Fruit fly (Drosophila melanogaster) whole organism, embryonic: Measurements from ENCODE around the gene SelT.

Source experiments
- Asciz ChIP-seq: fragments of 200-800 bp; sonication (Bioruptor generic); optimal IDR thresholded peaks from 2 replicates; lab custom pipeline; 2017; ENCODE audit warnings: missing biosample characterization, mild to moderate bottlenecking, missing genetic modification characterization, missing genetic modification reagents
- B-H1 ChIP-seq: fragments of 200-800 bp; sonication (Bioruptor generic); IDR thresholded peaks from 3 replicates; pipeline ENCODE4 v1.3.6; 2022; ENCODE audit warnings: missing biosample characterization, missing genetic modification characterization
- CG10543 ChIP-seq: fragments of 200-800 bp; sonication (Bioruptor generic); optimal IDR thresholded peaks from 3 replicates; lab custom pipeline; 2017; ENCODE audit warnings: missing biosample characterization, mild to moderate bottlenecking, missing genetic modification characterization, moderate library complexity
- CG10654 ChIP-seq: fragments of 200-800 bp; sonication (Bioruptor generic); optimal IDR thresholded peaks from 2 replicates; lab custom pipeline; 2016; ENCODE audit warnings: missing biosample characterization, missing genetic modification characterization
- CG12155 ChIP-seq: fragments of 200-800 bp; sonication (Bioruptor generic); optimal IDR thresholded peaks from 3 replicates; lab custom pipeline; 2016; ENCODE audit warnings: missing biosample characterization, missing genetic modification characterization
- CG12942 ChIP-seq: fragments of 200-800 bp; sonication (Bioruptor generic); optimal IDR thresholded peaks from 3 replicates; lab custom pipeline; 2016; ENCODE audit warnings: missing biosample characterization, missing genetic modification characterization
- CG13123 ChIP-seq: fragments of 200-800 bp; sonication (Bioruptor generic); optimal IDR thresholded peaks from 2 replicates; lab custom pipeline; 2016; ENCODE audit warnings: missing biosample characterization, missing genetic modification characterization
- CG13287 ChIP-seq: fragments of 200-800 bp; sonication (Bioruptor generic); IDR thresholded peaks from 2 replicates; pipeline ENCODE4 v1.3.6; 2022; ENCODE audit warnings: missing biosample characterization, missing genetic modification characterization; ENCODE audit not compliant: partially characterized antibody
- CG14860 ChIP-seq: fragments of 200-800 bp; sonication (Bioruptor generic); IDR thresholded peaks from 3 replicates; pipeline ENCODE4 v1.3.6; 2022; ENCODE audit warnings: missing biosample characterization, missing genetic modification characterization; ENCODE audit not compliant: partially characterized antibody
- CG1603 ChIP-seq: fragments of 200-800 bp; sonication (Bioruptor generic); optimal IDR thresholded peaks from 2 replicates; lab custom pipeline; 2019; ENCODE audit warnings: missing biosample characterization, mild to moderate bottlenecking, missing genetic modification characterization, moderate library complexity
- CG17186 ChIP-seq: fragments of 200-800 bp; sonication (Bioruptor generic); optimal IDR thresholded peaks from 3 replicates; lab custom pipeline; 2017; ENCODE audit warnings: missing biosample characterization, missing genetic modification reagents, missing genetic modification characterization
- CG17359 ChIP-seq: fragments of 200-800 bp; sonication (Bioruptor generic); optimal IDR thresholded peaks from 3 replicates; lab custom pipeline; 2018; ENCODE audit warnings: missing biosample characterization, mild to moderate bottlenecking, missing genetic modification characterization, moderate library complexity
- CG2120 ChIP-seq: fragments of 200-800 bp; sonication (Bioruptor generic); optimal IDR thresholded peaks from 3 replicates; lab custom pipeline; 2016; ENCODE audit warnings: missing biosample characterization, missing genetic modification characterization
- CG31388 ChIP-seq: fragments of 200-800 bp; sonication (Bioruptor generic); optimal IDR thresholded peaks from 2 replicates; lab custom pipeline; 2016; ENCODE audit warnings: missing biosample characterization, missing genetic modification characterization
- CG4820 ChIP-seq: fragments of 200-800 bp; sonication (Bioruptor generic); optimal IDR thresholded peaks from 3 replicates; lab custom pipeline; 2016; ENCODE audit warnings: missing biosample characterization, missing genetic modification characterization
- CG6813 ChIP-seq: fragments of 200-800 bp; sonication (Bioruptor generic); optimal IDR thresholded peaks from 2 replicates; lab custom pipeline; 2017; ENCODE audit warnings: missing biosample characterization, missing genetic modification characterization, mild to moderate bottlenecking, moderate library complexity, missing genetic modification reagents
- CG9437 ChIP-seq: fragments of 200-800 bp; sonication (Bioruptor generic); optimal IDR thresholded peaks from 2 replicates; lab custom pipeline; 2018; ENCODE audit warnings: missing biosample characterization, mild to moderate bottlenecking, missing genetic modification characterization
- D19B ChIP-seq: fragments of 200-800 bp; sonication (Bioruptor generic); optimal IDR thresholded peaks from 2 replicates; lab custom pipeline; 2017; ENCODE audit warnings: missing biosample characterization, mild to moderate bottlenecking, missing genetic modification characterization
- Dp ChIP-seq: fragments of 200-800 bp; sonication (Bioruptor generic); optimal IDR thresholded peaks from 2 replicates; lab custom pipeline; 2018; ENCODE audit warnings: missing biosample characterization, mild to moderate bottlenecking, missing genetic modification characterization, moderate library complexity
- E2f1 ChIP-seq: fragments of 200-800 bp; sonication (Bioruptor generic); IDR thresholded peaks from 2 replicates; pipeline ENCODE4 v1.3.6; 2022; ENCODE audit warnings: missing biosample characterization, missing genetic modification characterization
- Elba2 ChIP-seq: fragments of 200-800 bp; sonication (Bioruptor generic); optimal IDR thresholded peaks from 3 replicates; lab custom pipeline; 2016; ENCODE audit warnings: missing biosample characterization, missing genetic modification characterization
- Gsc ChIP-seq: fragments of 200-800 bp; sonication (Bioruptor generic); IDR thresholded peaks from 2 replicates; pipeline ENCODE4 v1.3.6; 2022; ENCODE audit warnings: missing biosample characterization, missing genetic modification characterization
- HLH54F ChIP-seq: fragments of 200-800 bp; sonication (Bioruptor generic); optimal IDR thresholded peaks from 3 replicates; lab custom pipeline; 2016; ENCODE audit warnings: missing biosample characterization, missing genetic modification characterization
- Hand ChIP-seq: fragments of 200-800 bp; sonication (Bioruptor generic); optimal IDR thresholded peaks from 2 replicates; lab custom pipeline; 2017; ENCODE audit warnings: mild to moderate bottlenecking, missing biosample characterization, missing genetic modification reagents, missing genetic modification characterization
- HmgZ ChIP-seq: fragments of 200-800 bp; sonication (Bioruptor generic); optimal IDR thresholded peaks from 2 replicates; lab custom pipeline; 2018; ENCODE audit warnings: missing biosample characterization, mild to moderate bottlenecking, missing genetic modification characterization
- Lhr ChIP-seq: fragments of 200-800 bp; sonication (Bioruptor generic); optimal IDR thresholded peaks from 3 replicates; lab custom pipeline; 2017; ENCODE audit warnings: mild to moderate bottlenecking, missing biosample characterization, missing genetic modification reagents, missing genetic modification characterization
- Sox100B ChIP-seq: fragments of 200-800 bp; sonication (Bioruptor generic); optimal IDR thresholded peaks from 3 replicates; lab custom pipeline; 2018; ENCODE audit warnings: missing biosample characterization, mild to moderate bottlenecking, missing genetic modification characterization
- Ssrp ChIP-seq: fragments of 200-800 bp; sonication (Bioruptor generic); optimal IDR thresholded peaks from 2 replicates; lab custom pipeline; 2018; ENCODE audit warnings: missing biosample characterization, mild to moderate bottlenecking, missing genetic modification characterization, moderate library complexity
- ase ChIP-seq: fragments of 200-800 bp; sonication (Bioruptor generic); IDR thresholded peaks from 3 replicates; pipeline ENCODE4 v1.3.6; 2022; ENCODE audit warnings: missing biosample characterization, missing genetic modification characterization
- bigmax ChIP-seq: fragments of 200-800 bp; sonication (Bioruptor generic); optimal IDR thresholded peaks from 2 replicates; lab custom pipeline; 2018; ENCODE audit warnings: missing biosample characterization, mild to moderate bottlenecking, missing genetic modification characterization
- caup ChIP-seq: fragments of 200-800 bp; sonication (Bioruptor generic); optimal IDR thresholded peaks from 3 replicates; lab custom pipeline; 2017; ENCODE audit warnings: missing biosample characterization, mild to moderate bottlenecking, missing genetic modification characterization, moderate library complexity; ENCODE audit not compliant: severe bottlenecking
- cg ChIP-seq: fragments of 200-800 bp; sonication (Bioruptor generic); optimal IDR thresholded peaks from 3 replicates; lab custom pipeline; 2019; ENCODE audit warnings: missing biosample characterization, mild to moderate bottlenecking, missing genetic modification characterization, moderate library complexity
- da ChIP-seq: fragments of 200-800 bp; sonication (Bioruptor generic); optimal IDR thresholded peaks from 2 replicates; lab custom pipeline; 2016; ENCODE audit warnings: missing biosample characterization, missing genetic modification characterization
- emc ChIP-seq: fragments of 200-800 bp; sonication (Bioruptor generic); optimal IDR thresholded peaks from 2 replicates; lab custom pipeline; 2016; ENCODE audit warnings: missing biosample characterization, missing genetic modification characterization
- esg ChIP-seq: fragments of 200-800 bp; sonication (Bioruptor generic); conservative IDR thresholded peaks from 2 replicates; pipeline ENCODE4 v1.3.6; 2022; ENCODE audit warnings: missing biosample characterization, missing genetic modification characterization
- ewg ChIP-seq: fragments of 200-800 bp; sonication (Bioruptor generic); optimal IDR thresholded peaks from 3 replicates; lab custom pipeline; 2017; ENCODE audit warnings: mild to moderate bottlenecking, missing biosample characterization, missing genetic modification reagents, missing genetic modification characterization
- grn ChIP-seq: fragments of 200-800 bp; sonication (Bioruptor generic); optimal IDR thresholded peaks from 3 replicates; lab custom pipeline; 2017; ENCODE audit warnings: missing biosample characterization, missing genetic modification characterization
- hbn ChIP-seq: fragments of 200-800 bp; sonication (Bioruptor generic); IDR thresholded peaks from 2 replicates; pipeline ENCODE4 v1.3.6; 2022; ENCODE audit warnings: missing biosample characterization, missing genetic modification characterization; ENCODE audit not compliant: partially characterized antibody
- knrl ChIP-seq: fragments of 200-800 bp; sonication (Bioruptor generic); IDR thresholded peaks from 3 replicates; pipeline ENCODE4 v1.3.6; 2022; ENCODE audit warnings: missing biosample characterization, missing genetic modification characterization; ENCODE audit not compliant: partially characterized antibody
- nom ChIP-seq: fragments of 200-800 bp; sonication (Bioruptor generic); optimal IDR thresholded peaks from 2 replicates; lab custom pipeline; 2017; ENCODE audit warnings: missing biosample characterization, missing genetic modification characterization, mild to moderate bottlenecking, moderate library complexity, missing genetic modification reagents
- otp ChIP-seq: fragments of 200-800 bp; sonication (Bioruptor generic); IDR thresholded peaks from 3 replicates; pipeline ENCODE4, ENCODE4 v1.3.6; 2022; ENCODE audit warnings: missing biosample characterization, missing genetic modification characterization
- schlank ChIP-seq: fragments of 200-800 bp; sonication (Bioruptor generic); optimal IDR thresholded peaks from 2 replicates; lab custom pipeline; 2018; ENCODE audit warnings: missing biosample characterization, mild to moderate bottlenecking, missing genetic modification characterization
- slbo ChIP-seq: fragments of 200-800 bp; sonication (Bioruptor generic); IDR thresholded peaks from 2 replicates; pipeline ENCODE4 v1.3.6; 2022; ENCODE audit warnings: missing biosample characterization, missing genetic modification characterization
- sqz ChIP-seq: fragments of 200-800 bp; sonication (Bioruptor generic); optimal IDR thresholded peaks from 3 replicates; lab custom pipeline; 2018; ENCODE audit warnings: missing biosample characterization, mild to moderate bottlenecking, missing genetic modification characterization
- stwl ChIP-seq: fragments of 200-800 bp; sonication (Bioruptor generic); optimal IDR thresholded peaks from 3 replicates; lab custom pipeline; 2018; ENCODE audit warnings: missing biosample characterization, mild to moderate bottlenecking, missing genetic modification characterization, moderate library complexity
- toy ChIP-seq: fragments of 200-800 bp; sonication (Bioruptor generic); IDR thresholded peaks from 2 replicates; pipeline ENCODE4 v1.3.6; 2022; ENCODE audit warnings: missing biosample characterization, missing genetic modification characterization
- tup ChIP-seq: fragments of 200-800 bp; sonication (Bioruptor generic); optimal IDR thresholded peaks from 2 replicates; lab custom pipeline; 2016; ENCODE audit warnings: missing biosample characterization, mild to moderate bottlenecking, missing genetic modification characterization, moderate library complexity
- vvl ChIP-seq: fragments of 200-800 bp; sonication (Bioruptor generic); IDR thresholded peaks from 2 replicates; pipeline ENCODE4 v1.3.6; 2022; ENCODE audit warnings: missing biosample characterization, missing genetic modification characterization
- wor ChIP-seq: fragments of 200-800 bp; sonication (Bioruptor generic); IDR thresholded peaks from 2 replicates; pipeline ENCODE4 v1.3.6; 2022; ENCODE audit warnings: missing biosample characterization, missing genetic modification characterization

SelT gene

dm6 chr2L:5000287-5000871 lies 10.3 kb upstream of the SelT start (continued):
- TF ChIP-seq Asciz (peak; percentile 59), CG6813 (GFP tag; lab: Kevin White, UChicago) (peak; percentile 73), ewg (GFP tag; lab: Kevin White, UChicago) (peak; percentile 54), CG17359 (tag; lab: Kevin White, UChicago) (peak; percentile 76), Lhr (GFP tag; lab: Kevin White, UChicago) (peak; percentile 40), emc (GFP tag; lab: Kevin White, UChicago) (peak; percentile 38), CG10543 (GFP tag; lab: Kevin White, UChicago) (peak; percentile 75), hbn (GFP tag; lab: Robert Waterston, UW) (no peak), Ssrp (tag; lab: Kevin White, UChicago) (peak; percentile 75), ase (GFP tag; lab: Robert Waterston, UW) (peak; percentile 48; the same call in 2 of the 3 replicates), Elba2 (GFP tag; lab: Kevin White, UChicago) (peak; percentile 54), Gsc (peak; percentile 50), CG12942 (peak; percentile 54), D19B (GFP tag; lab: Kevin White, UChicago) (peak; percentile 55), toy (GFP tag; lab: Robert Waterston, UW) (0 out of 2 replicates have a peak, but pooled peaks have one; percentile 53), cg (GFP tag; lab: Kevin White, UChicago) (peak; percentile 93), CG17186 (GFP tag; lab: Kevin White, UChicago) (no peak), sqz (GFP tag; lab: Kevin White, UChicago) (peak; percentile 76), nom (peak; percentile 70), HLH54F (peak; percentile 56), slbo (GFP tag; lab: Robert Waterston, UW) (peak; percentile 86), grn (peak; percentile 26), otp (peak; percentile 67; the same call in 2 of the 3 replicates), CG2120 (GFP tag; lab: Kevin White, UChicago) (peak; percentile 87), CG13287 (no peak), Dp (GFP tag; lab: Kevin White, UChicago) (no peak), vvl (GFP tag; lab: Robert Waterston, UW) (peak; percentile 88), stwl (tag; lab: Kevin White, UChicago) (no peak), HmgZ (tag; lab: Kevin White, UChicago) (peak; percentile 80), wor (GFP tag; lab: Robert Waterston, UW) (peak; percentile 56), bigmax (GFP tag; lab: Kevin White, UChicago) (no peak), esg (peak; percentile 76), caup (GFP tag; lab: Kevin White, UChicago) (peak; percentile 81), CG4820 (GFP tag; lab: Kevin White, UChicago) (peak; percentile 73), CG1603 (tag; lab: Kevin White, UChicago) (peak; percentile 42), CG13123 (peak; percentile 41), Hand (peak; percentile 74), B-H1 (peak; percentile 58), CG10654 (peak; percentile 63), CG14860 (GFP tag; lab: Robert Waterston, UW) (no peak), CG9437 (GFP tag; lab: Kevin White, UChicago) (peak; percentile 81), knrl (GFP tag; lab: Robert Waterston, UW) (no peak), E2f1 (GFP tag; lab: Robert Waterston, UW) (peak; percentile 66), CG12155 (GFP tag; lab: Kevin White, UChicago) (peak; percentile 75), tup (GFP tag; lab: Kevin White, UChicago) (peak; percentile 46), Sox100B (GFP tag; lab: Kevin White, UChicago) (peak; percentile 85), CG31388 (GFP tag; lab: Kevin White, UChicago) (no peak), da (GFP tag; lab: Kevin White, UChicago) (no peak), schlank (tag; lab: Kevin White, UChicago) (peak; percentile 46)
